Fruit fly (Drosophila melanogaster) whole organism, embryonic: Measurements from ENCODE around the gene CG8281.

Experiments
- ATbp ChIP-seq: fragments of 200-800 bp; sonication (Bioruptor generic); optimal IDR thresholded peaks from 2 replicates; lab custom pipeline; 2017; ENCODE audit warnings: missing biosample characterization, mild to moderate bottlenecking, missing genetic modification characterization, missing genetic modification reagents
- Ada2b ChIP-seq: fragments of 200-800 bp; sonication (Bioruptor generic); IDR thresholded peaks from 2 replicates; pipeline ENCODE4 v1.3.6; 2022; ENCODE audit warnings: missing biosample characterization, missing genetic modification characterization
- BEAF-32 ChIP-seq: fragments of 200-800 bp; sonication (Bioruptor generic); optimal IDR thresholded peaks from 3 replicates; lab custom pipeline; 2017; ENCODE audit warnings: missing biosample characterization, missing genetic modification characterization, mild to moderate bottlenecking, moderate library complexity, missing genetic modification reagents
- BtbVII ChIP-seq: fragments of 200-800 bp; sonication (Bioruptor generic); optimal IDR thresholded peaks from 3 replicates; lab custom pipeline; 2017; ENCODE audit warnings: missing biosample characterization, mild to moderate bottlenecking, missing genetic modification characterization
- CG10147 ChIP-seq: fragments of 200-800 bp; sonication (Bioruptor generic); optimal IDR thresholded peaks from 2 replicates; lab custom pipeline; 2019; ENCODE audit warnings: missing biosample characterization, mild to moderate bottlenecking, missing genetic modification characterization, moderate library complexity
- CG10543 ChIP-seq: fragments of 200-800 bp; sonication (Bioruptor generic); optimal IDR thresholded peaks from 3 replicates; lab custom pipeline; 2017; ENCODE audit warnings: missing biosample characterization, mild to moderate bottlenecking, missing genetic modification characterization, moderate library complexity
- CG12391 ChIP-seq: fragments of 200-800 bp; sonication (Bioruptor generic); optimal IDR thresholded peaks from 3 replicates; lab custom pipeline; 2018; ENCODE audit warnings: missing biosample characterization, mild to moderate bottlenecking, missing genetic modification characterization, moderate library complexity
- CG12942 ChIP-seq: fragments of 200-800 bp; sonication (Bioruptor generic); optimal IDR thresholded peaks from 3 replicates; lab custom pipeline; 2016; ENCODE audit warnings: missing biosample characterization, missing genetic modification characterization
- CG13287 ChIP-seq: fragments of 200-800 bp; sonication (Bioruptor generic); IDR thresholded peaks from 2 replicates; pipeline ENCODE4 v1.3.6; 2022; ENCODE audit warnings: missing biosample characterization, missing genetic modification characterization; ENCODE audit not compliant: partially characterized antibody
- CG1529 ChIP-seq: fragments of 200-800 bp; sonication (Bioruptor generic); optimal IDR thresholded peaks from 3 replicates; lab custom pipeline; 2018; ENCODE audit warnings: missing biosample characterization, missing genetic modification characterization
- CG15601 ChIP-seq: fragments of 200-800 bp; sonication (Bioruptor generic); optimal IDR thresholded peaks from 3 replicates; lab custom pipeline; 2019; ENCODE audit warnings: missing biosample characterization, mild to moderate bottlenecking, missing genetic modification characterization, moderate library complexity
- CG17328 ChIP-seq: fragments of 200-800 bp; sonication (Bioruptor generic); IDR thresholded peaks from 2 replicates; pipeline ENCODE4 v1.3.6; 2022; ENCODE audit warnings: missing biosample characterization, missing genetic modification characterization
- CG17361 ChIP-seq: fragments of 200-800 bp; sonication (Bioruptor generic); IDR thresholded peaks from 3 replicates; pipeline ENCODE4 v1.3.6; 2022; ENCODE audit warnings: missing biosample characterization, missing genetic modification characterization
- CG2120 ChIP-seq: fragments of 200-800 bp; sonication (Bioruptor generic); optimal IDR thresholded peaks from 3 replicates; lab custom pipeline; 2016; ENCODE audit warnings: missing biosample characterization, missing genetic modification characterization
- CG2678 ChIP-seq: fragments of 200-800 bp; sonication (Bioruptor generic); optimal IDR thresholded peaks from 3 replicates; lab custom pipeline; 2019; ENCODE audit warnings: missing biosample characterization, mild to moderate bottlenecking, missing genetic modification characterization, moderate library complexity
- CG31224 ChIP-seq: fragments of 200-800 bp; sonication (Bioruptor generic); IDR thresholded peaks from 2 replicates; pipeline ENCODE4 v1.3.6; 2022; ENCODE audit warnings: missing biosample characterization, missing genetic modification characterization
- CG32532 ChIP-seq: fragments of 200-800 bp; sonication (Bioruptor generic); IDR thresholded peaks from 2 replicates; pipeline ENCODE4 v1.3.6; 2022; ENCODE audit warnings: missing biosample characterization, missing genetic modification characterization
- CG3838 ChIP-seq: fragments of 200-800 bp; sonication (Bioruptor generic); optimal IDR thresholded peaks from 3 replicates; lab custom pipeline; 2016; ENCODE audit warnings: missing biosample characterization, missing genetic modification characterization
- CG42726 ChIP-seq: fragments of 200-800 bp; sonication (Bioruptor generic); IDR thresholded peaks from 2 replicates; pipeline ENCODE4 v1.3.6; 2022; ENCODE audit warnings: missing biosample characterization, missing genetic modification characterization; ENCODE audit not compliant: partially characterized antibody
- CG7745 ChIP-seq: fragments of 200-800 bp; sonication (Bioruptor generic); optimal IDR thresholded peaks from 2 replicates; lab custom pipeline; 2018; ENCODE audit warnings: missing biosample characterization, mild to moderate bottlenecking, missing genetic modification characterization, moderate library complexity
- CG8765 ChIP-seq: fragments of 200-800 bp; sonication (Bioruptor generic); IDR thresholded peaks from 2 replicates; pipeline ENCODE4 v1.3.6; 2022; ENCODE audit warnings: missing biosample characterization, missing genetic modification characterization
- CG9609 ChIP-seq: fragments of 200-800 bp; sonication (Bioruptor generic); optimal IDR thresholded peaks from 3 replicates; lab custom pipeline; 2016; ENCODE audit warnings: missing biosample characterization, missing genetic modification characterization
- CoRest ChIP-seq: fragments of 200-800 bp; sonication (Bioruptor generic); optimal IDR thresholded peaks from 3 replicates; lab custom pipeline; 2018; ENCODE audit warnings: missing biosample characterization, mild to moderate bottlenecking, missing genetic modification characterization, moderate library complexity
- CrebB ChIP-seq: fragments of 200-800 bp; sonication (Bioruptor generic); optimal IDR thresholded peaks from 3 replicates; lab custom pipeline; 2018; ENCODE audit warnings: missing biosample characterization, mild to moderate bottlenecking, missing genetic modification characterization
- H15 ChIP-seq: fragments of 200-800 bp; sonication (Bioruptor generic); IDR thresholded peaks from 3 replicates; pipeline ENCODE4 v1.3.6; 2022; ENCODE audit warnings: missing biosample characterization, missing genetic modification characterization
- HLHmδ ChIP-seq: fragments of 200-800 bp; sonication (Bioruptor generic); optimal IDR thresholded peaks from 2 replicates; lab custom pipeline; 2018; ENCODE audit warnings: missing biosample characterization, mild to moderate bottlenecking, missing genetic modification characterization, moderate library complexity
- HmgD ChIP-seq: fragments of 200-800 bp; sonication (Bioruptor generic); optimal IDR thresholded peaks from 3 replicates; lab custom pipeline; 2016; ENCODE audit warnings: missing biosample characterization, missing genetic modification characterization
- Hmr ChIP-seq: fragments of 200-800 bp; sonication (Bioruptor generic); optimal IDR thresholded peaks from 3 replicates; lab custom pipeline; 2017; ENCODE audit warnings: mild to moderate bottlenecking, missing biosample characterization, missing genetic modification reagents, missing genetic modification characterization
- Hsf ChIP-seq: fragments of 200-800 bp; sonication (Bioruptor generic); optimal IDR thresholded peaks from 3 replicates; lab custom pipeline; 2016; ENCODE audit warnings: missing biosample characterization, missing genetic modification characterization
- Jarid2 ChIP-seq: fragments of 200-800 bp; sonication (Bioruptor generic); optimal IDR thresholded peaks from 3 replicates; lab custom pipeline; 2017; ENCODE audit warnings: mild to moderate bottlenecking, missing biosample characterization, missing genetic modification reagents, missing genetic modification characterization
- Meics ChIP-seq: fragments of 200-800 bp; sonication (Bioruptor generic); optimal IDR thresholded peaks from 2 replicates; lab custom pipeline; 2017; ENCODE audit warnings: missing biosample characterization, mild to moderate bottlenecking, missing genetic modification characterization
- Spps ChIP-seq: fragments of 200-800 bp; sonication (Bioruptor generic); optimal IDR thresholded peaks from 2 replicates; lab custom pipeline; 2018; ENCODE audit warnings: missing biosample characterization, mild to moderate bottlenecking, missing genetic modification characterization
- az2 ChIP-seq: fragments of 200-800 bp; sonication (Bioruptor generic); optimal IDR thresholded peaks from 3 replicates; lab custom pipeline; 2016; ENCODE audit warnings: missing biosample characterization, missing genetic modification characterization
- ci ChIP-seq: fragments of 200-800 bp; sonication (Bioruptor generic); IDR thresholded peaks from 3 replicates; pipeline ENCODE4 v1.3.6; 2022; ENCODE audit warnings: missing biosample characterization, missing genetic modification characterization
- crol ChIP-seq: fragments of 200-800 bp; sonication (Bioruptor generic); IDR thresholded peaks from 2 replicates; pipeline ENCODE4 v1.3.6; 2022; ENCODE audit warnings: missing biosample characterization, missing genetic modification characterization
- emc ChIP-seq: fragments of 200-800 bp; sonication (Bioruptor generic); optimal IDR thresholded peaks from 2 replicates; lab custom pipeline; 2016; ENCODE audit warnings: missing biosample characterization, missing genetic modification characterization
- eve ChIP-seq, 2 experiments: fragments of >200 bp; optimal IDR thresholded peaks; 2 replicates each; lab custom pipeline; 2017; ENCODE audit warnings: missing biosample characterization in 2 of 2, missing genetic modification characterization in 2 of 2
- fd3F ChIP-seq: fragments of 200-800 bp; sonication (Bioruptor generic); optimal IDR thresholded peaks from 2 replicates; lab custom pipeline; 2018; ENCODE audit warnings: missing biosample characterization, mild to moderate bottlenecking, missing genetic modification characterization, moderate library complexity
- gcm ChIP-seq: fragments of 200-800 bp; sonication (Bioruptor generic); optimal IDR thresholded peaks from 2 replicates; lab custom pipeline; 2019; ENCODE audit warnings: missing biosample characterization, mild to moderate bottlenecking, missing genetic modification characterization, moderate library complexity
- jing ChIP-seq: fragments of 200-800 bp; sonication (Bioruptor generic); optimal IDR thresholded peaks from 2 replicates; lab custom pipeline; 2018; ENCODE audit warnings: missing biosample characterization, mild to moderate bottlenecking, missing genetic modification characterization
- kay ChIP-seq: fragments of 200-800 bp; sonication (Bioruptor generic); optimal IDR thresholded peaks from 2 replicates; lab custom pipeline; 2016; ENCODE audit warnings: missing biosample characterization, missing genetic modification characterization
- lov ChIP-seq, 2 experiments: fragments of 200-800 bp in 1 of 2; fragments of >200 bp in 1 of 2; sonication (Bioruptor generic) in 1 of 2; IDR thresholded peaks in 1 of 2; optimal IDR thresholded peaks in 1 of 2; 2 replicates in 1 of 2; 3 replicates in 1 of 2; pipeline versions ENCODE4 v1.3.6 to Lab custom; 2017 to 2022; ENCODE audit warnings: missing biosample characterization in 1 of 2, missing genetic modification characterization in 1 of 2
- mam ChIP-seq: fragments of 200-800 bp; sonication (Bioruptor generic); optimal IDR thresholded peaks from 3 replicates; lab custom pipeline; 2016; ENCODE audit warnings: missing biosample characterization, missing genetic modification characterization
- mirr ChIP-seq: fragments of 200-800 bp; sonication (Bioruptor generic); optimal IDR thresholded peaks from 3 replicates; lab custom pipeline; 2018; ENCODE audit warnings: missing biosample characterization, mild to moderate bottlenecking, missing genetic modification characterization
- seq ChIP-seq: fragments of 200-800 bp; sonication (Bioruptor generic); IDR thresholded peaks from 2 replicates; pipeline ENCODE4 v1.3.6; 2022; ENCODE audit warnings: missing biosample characterization, missing genetic modification characterization
- tap ChIP-seq: fragments of 200-800 bp; optimal IDR thresholded peaks from 3 replicates; lab custom pipeline; 2019; ENCODE audit warnings: missing biosample characterization, mild to moderate bottlenecking, missing genetic modification characterization, moderate library complexity
- tgo ChIP-seq: fragments of 200-800 bp; sonication (Bioruptor generic); IDR thresholded peaks from 3 replicates; pipeline ENCODE4 v1.3.6; 2022; ENCODE audit warnings: missing biosample characterization, missing genetic modification characterization

Gene CG8281

dm6 chr3L:7868581-7869236, 43.6 kb upstream of the CG8281 start, which contains the start of gene CG32365 (continued):
- peak; percentile 6 for TF ChIP-seq HLHmδ (GFP tag; lab: Kevin White, UChicago)
- no peak for TF ChIP-seq fd3F
- peak; percentile 66 for TF ChIP-seq mirr (GFP tag; lab: Kevin White, UChicago)
- TF ChIP-seq tap = peak; percentile 32
- TF ChIP-seq emc = no peak
- TF ChIP-seq CG12391 (tag; lab: Kevin White, UChicago) = peak; percentile 3
- TF ChIP-seq CrebB (tag; lab: Kevin White, UChicago) = peak; percentile 46
- TF ChIP-seq CG2678 = peak; percentile 32
- peak; percentile 65 for TF ChIP-seq ci (GFP tag; lab: Robert Waterston, UW)
- no peak for TF ChIP-seq mam (GFP tag; lab: Kevin White, UChicago)
- peak; percentile 43 for TF ChIP-seq Meics (GFP tag; lab: Kevin White, UChicago)
- peak; percentile 64 for TF ChIP-seq CG13287 (GFP tag; lab: Robert Waterston, UW)
- peak; percentile 9; the same call in 1 of the 2 replicates for TF ChIP-seq CG17328 (GFP tag; lab: Robert Waterston, UW)
- TF ChIP-seq Jarid2 (GFP tag; lab: Kevin White, UChicago) = peak; percentile 83
- TF ChIP-seq CG10543 (GFP tag; lab: Kevin White, UChicago) = peak; percentile 18
- peak; percentile 10 for TF ChIP-seq CG2120 (GFP tag; lab: Kevin White, UChicago)
- no peak for TF ChIP-seq CG7745 (tag; lab: Kevin White, UChicago)
- peak in 1 of 2 experiments; percentile 76 for TF ChIP-seq eve (GFP tag; optimal IDR thresholded peaks at IDR 0.05; lab: Kevin White, UChicago)
- peak; percentile 57; the same call in 1 of the 2 replicates for TF ChIP-seq CG32532 (GFP tag; lab: Robert Waterston, UW)
- no peak for TF ChIP-seq lov (optimal IDR thresholded peaks at IDR 0.05; lab: Kevin White, UChicago)
- TF ChIP-seq lov (GFP tag; IDR thresholded peaks at IDR 0.05; lab: Robert Waterston, UW) = 0 out of 3 replicates have a peak, but pooled peaks have one; percentile 3
- peak; percentile 22; the same call in 1 of the 2 replicates for TF ChIP-seq seq (GFP tag; lab: Robert Waterston, UW)
- no peak for TF ChIP-seq CG3838
- TF ChIP-seq, all 482 proteins: peak for 100

DNA sequence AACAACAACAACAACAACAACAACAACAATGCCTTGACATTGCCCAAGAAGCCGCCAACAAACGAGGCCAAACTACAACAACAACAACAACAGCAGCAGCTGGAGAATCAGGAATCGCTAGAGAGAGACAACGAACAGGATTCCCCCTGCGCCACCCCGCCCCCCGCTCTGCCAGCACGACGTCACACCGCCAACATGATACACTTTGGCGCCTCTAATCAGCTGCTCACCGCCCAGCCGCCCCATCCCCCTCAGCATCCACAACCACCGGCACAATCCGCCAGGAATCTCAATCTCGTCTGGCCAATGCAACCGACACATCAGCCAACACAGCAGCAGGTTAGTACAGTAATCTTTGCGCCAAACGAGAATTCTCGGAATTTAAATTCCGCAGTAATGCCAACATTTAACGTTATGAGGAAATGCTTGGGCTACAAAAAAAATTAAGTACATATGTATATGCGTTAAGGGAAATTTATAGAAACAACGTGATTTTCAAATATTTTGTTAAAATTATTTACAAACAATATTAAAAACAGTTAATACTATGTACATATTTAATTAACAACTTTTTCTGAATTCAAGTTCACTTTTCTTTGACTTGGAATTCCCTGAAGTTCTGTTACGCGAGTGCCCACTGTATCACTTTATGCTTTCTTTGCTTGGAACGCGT, 42.4 kb upstream of the CG8281 start:
- TF ChIP-seq jing (no peak), CG8765 (GFP tag; lab: Robert Waterston, UW) (no peak), BEAF-32 (GFP tag; lab: Kevin White, UChicago) (no peak), H15 (GFP tag; lab: Robert Waterston, UW) (peak; percentile 41; the same call in 1 of the 3 replicates), ATbp (GFP tag; lab: Kevin White, UChicago) (peak; percentile 47), Hmr (peak; percentile 47), CG31224 (GFP tag; lab: Robert Waterston, UW) (no peak), CG1529 (GFP tag; lab: Kevin White, UChicago) (peak; percentile 39), CG10147 (peak; percentile 3), CG9609 (GFP tag; lab: Kevin White, UChicago) (no peak), Spps (no peak), az2 (GFP tag; lab: Kevin White, UChicago) (peak; percentile 37), BtbVII (GFP tag; lab: Kevin White, UChicago) (no peak), crol (GFP tag; lab: Robert Waterston, UW) (peak; percentile 60), CG15601 (tag; lab: Kevin White, UChicago) (peak; percentile 54), gcm (GFP tag; lab: Kevin White, UChicago) (peak; percentile 12), CG12942 (GFP tag; lab: Kevin White, UChicago) (no peak), CG17361 (GFP tag; lab: Robert Waterston, UW) (peak; percentile 73; the same call in 2 of the 3 replicates), CG42726 (no peak), kay (GFP tag; lab: Kevin White, UChicago) (no peak), CoRest (tag; lab: Kevin White, UChicago) (peak; percentile 57), tgo (peak; percentile 57), Hsf (GFP tag; lab: Kevin White, UChicago) (peak; percentile 37), HmgD (GFP tag; lab: Kevin White, UChicago) (no peak), Ada2b (GFP tag; lab: Robert Waterston, UW) (no peak)
